Fruit fly (Drosophila melanogaster) whole organism, prepupa: ENCODE data around the gene CG6654.
A peak's percentile ranks its signal among the peaks of the same experiment; 100 is the strongest.

Experiments used
- Blimp-1 ChIP-seq: fragments of 200-800 bp; sonication (Bioruptor generic); optimal IDR thresholded peaks from 3 replicates; lab custom pipeline; 2017; ENCODE audit warnings: missing biosample characterization, missing genetic modification characterization, mild to moderate bottlenecking, moderate library complexity, missing genetic modification reagents
- CG10631 ChIP-seq: fragments of 200-800 bp; sonication (Bioruptor generic); optimal IDR thresholded peaks from 2 replicates; lab custom pipeline; 2016; ENCODE audit warnings: missing biosample characterization, missing genetic modification characterization
- CG10669 ChIP-seq: fragments of 200-800 bp; sonication (Bioruptor generic); optimal IDR thresholded peaks from 3 replicates; lab custom pipeline; 2018; ENCODE audit warnings: missing biosample characterization, mild to moderate bottlenecking, missing genetic modification characterization, moderate library complexity
- CG11294 ChIP-seq: fragments of 200-800 bp; sonication (Bioruptor generic); IDR thresholded peaks from 2 replicates; pipeline ENCODE4 v1.3.6; 2022; ENCODE audit warnings: missing biosample characterization, missing genetic modification characterization
- CG11762 ChIP-seq: fragments of 200-800 bp; sonication (Bioruptor generic); optimal IDR thresholded peaks from 3 replicates; lab custom pipeline; 2016; ENCODE audit warnings: missing biosample characterization, missing genetic modification characterization; ENCODE audit not compliant: insufficient read depth
- CG1621 ChIP-seq: fragments of 200-800 bp; sonication (Bioruptor generic); optimal IDR thresholded peaks from 3 replicates; lab custom pipeline; 2018; ENCODE audit warnings: missing biosample characterization, mild to moderate bottlenecking, missing genetic modification characterization
- CG16779 ChIP-seq: fragments of 200-800 bp; sonication (Bioruptor generic); optimal IDR thresholded peaks from 3 replicates; lab custom pipeline; 2017; ENCODE audit warnings: missing biosample characterization, mild to moderate bottlenecking, missing genetic modification characterization
- CG3032 ChIP-seq: fragments of 200-800 bp; optimal IDR thresholded peaks from 2 replicates; lab custom pipeline; 2019; ENCODE audit warnings: missing biosample characterization, mild to moderate bottlenecking, missing genetic modification characterization, moderate library complexity
- CG31627 ChIP-seq: fragments of 200-800 bp; sonication (Bioruptor generic); optimal IDR thresholded peaks from 3 replicates; lab custom pipeline; 2016; ENCODE audit warnings: missing biosample characterization, missing genetic modification characterization
- CG34406 ChIP-seq: fragments of 200-800 bp; sonication (Bioruptor generic); optimal IDR thresholded peaks from 3 replicates; lab custom pipeline; 2016; ENCODE audit warnings: missing biosample characterization, missing genetic modification characterization
- CG3919 ChIP-seq: fragments of 200-800 bp; sonication (Bioruptor generic); optimal IDR thresholded peaks from 3 replicates; lab custom pipeline; 2016; ENCODE audit warnings: missing biosample characterization, missing genetic modification characterization
- CG4318 ChIP-seq: fragments of 200-800 bp; sonication (Bioruptor generic); optimal IDR thresholded peaks from 3 replicates; lab custom pipeline; 2017; ENCODE audit warnings: missing biosample characterization, mild to moderate bottlenecking, missing genetic modification characterization
- CG6163 ChIP-seq: fragments of 200-800 bp; sonication (Bioruptor generic); IDR thresholded peaks from 3 replicates; pipeline ENCODE4 v1.3.6; 2022; ENCODE audit warnings: missing biosample characterization, missing genetic modification characterization
- CG6276 ChIP-seq: fragments of 200-800 bp; sonication (Bioruptor generic); optimal IDR thresholded peaks from 2 replicates; lab custom pipeline; 2017; ENCODE audit warnings: missing biosample characterization, mild to moderate bottlenecking, missing genetic modification characterization
- CG6792 ChIP-seq: fragments of 200-800 bp; sonication (Bioruptor generic); optimal IDR thresholded peaks from 3 replicates; lab custom pipeline; 2016; ENCODE audit warnings: missing biosample characterization, missing genetic modification characterization
- CG6808 ChIP-seq: fragments of 200-800 bp; sonication (Bioruptor generic); optimal IDR thresholded peaks from 3 replicates; lab custom pipeline; 2017; ENCODE audit warnings: missing biosample characterization, missing genetic modification characterization, mild to moderate bottlenecking, moderate library complexity, missing genetic modification reagents
- CG6854 ChIP-seq: fragments of 200-800 bp; sonication (Bioruptor generic); optimal IDR thresholded peaks from 2 replicates; lab custom pipeline; 2017; ENCODE audit warnings: missing biosample characterization, mild to moderate bottlenecking, missing genetic modification characterization
- CG7368 ChIP-seq: fragments of 200-800 bp; sonication (Bioruptor generic); optimal IDR thresholded peaks from 3 replicates; lab custom pipeline; 2016; ENCODE audit warnings: missing biosample characterization, missing genetic modification characterization
- CG8119 ChIP-seq: fragments of 200-800 bp; sonication (Bioruptor generic); IDR thresholded peaks from 3 replicates; pipeline ENCODE4 v1.3.6; 2022; ENCODE audit warnings: missing biosample characterization, missing genetic modification characterization
- CG8632 ChIP-seq: fragments of 200-800 bp; sonication (Bioruptor generic); optimal IDR thresholded peaks from 3 replicates; lab custom pipeline; 2016; ENCODE audit warnings: missing biosample characterization, missing genetic modification characterization
- Eip75B ChIP-seq: fragments of 200-800 bp; sonication (Bioruptor generic); optimal IDR thresholded peaks from 3 replicates; lab custom pipeline; 2016; ENCODE audit warnings: missing biosample characterization, missing genetic modification characterization
- Eip78C ChIP-seq: fragments of 200-800 bp; sonication (Bioruptor generic); peaks from one replicate; lab custom pipeline; 2016; ENCODE audit warnings: missing biosample characterization, missing genetic modification characterization
- Eip93F ChIP-seq: fragments of 200-800 bp; sonication (Bioruptor generic); optimal IDR thresholded peaks from 2 replicates; lab custom pipeline; 2016; ENCODE audit warnings: missing biosample characterization, mild to moderate bottlenecking, missing genetic modification characterization
- Ets21C ChIP-seq: fragments of 200-800 bp; sonication (Bioruptor generic); optimal IDR thresholded peaks from 3 replicates; lab custom pipeline; 2016; ENCODE audit warnings: missing biosample characterization, missing genetic modification characterization
- Ets96B ChIP-seq: fragments of 200-800 bp; optimal IDR thresholded peaks from 2 replicates; lab custom pipeline; 2019; ENCODE audit warnings: missing biosample characterization, mild to moderate bottlenecking, missing genetic modification characterization, moderate library complexity
- Hr38 ChIP-seq: sonication (Bioruptor generic); optimal IDR thresholded peaks from 2 replicates; lab custom pipeline; 2016; ENCODE audit warnings: missing biosample characterization, missing genetic modification characterization
- Met ChIP-seq: fragments of 200-800 bp; sonication (Bioruptor generic); optimal IDR thresholded peaks from 3 replicates; lab custom pipeline; 2016; ENCODE audit warnings: missing biosample characterization, missing genetic modification characterization
- OdsH ChIP-seq: fragments of 200-800 bp; sonication (Bioruptor generic); optimal IDR thresholded peaks from 3 replicates; lab custom pipeline; 2016; ENCODE audit warnings: missing biosample characterization, missing genetic modification characterization
- Smox ChIP-seq: fragments of 200-800 bp; sonication (Bioruptor generic); optimal IDR thresholded peaks from 3 replicates; lab custom pipeline; 2016; ENCODE audit warnings: missing biosample characterization, missing genetic modification characterization
- Sox14 ChIP-seq: fragments of 200-800 bp; sonication (Bioruptor generic); optimal IDR thresholded peaks from 3 replicates; lab custom pipeline; 2016; ENCODE audit warnings: missing biosample characterization, missing genetic modification characterization
- Sox15 ChIP-seq: fragments of 200-800 bp; sonication (Bioruptor generic); optimal IDR thresholded peaks from 3 replicates; lab custom pipeline; 2016; ENCODE audit warnings: missing biosample characterization, missing genetic modification characterization
- achi ChIP-seq: fragments of 200-800 bp; sonication (Bioruptor generic); optimal IDR thresholded peaks from 3 replicates; lab custom pipeline; 2016; ENCODE audit warnings: missing biosample characterization, missing genetic modification characterization
- acj6 ChIP-seq: fragments of 200-800 bp; sonication (Bioruptor generic); optimal IDR thresholded peaks from 3 replicates; lab custom pipeline; 2016; ENCODE audit warnings: missing biosample characterization, missing genetic modification characterization
- dac ChIP-seq: fragments of 200-800 bp; sonication (Bioruptor generic); optimal IDR thresholded peaks from 2 replicates; lab custom pipeline; 2017; ENCODE audit warnings: missing biosample characterization, mild to moderate bottlenecking, missing genetic modification characterization
- dsx ChIP-seq: fragments of 200-800 bp; optimal IDR thresholded peaks from 3 replicates; lab custom pipeline; 2019; ENCODE audit warnings: missing biosample characterization, mild to moderate bottlenecking, missing genetic modification characterization, moderate library complexity; ENCODE audit not compliant: poor library complexity, severe bottlenecking
- esn ChIP-seq: fragments of 200-800 bp; sonication (Bioruptor generic); optimal IDR thresholded peaks from 2 replicates; lab custom pipeline; 2016; ENCODE audit warnings: missing biosample characterization, mild to moderate bottlenecking, missing genetic modification characterization, moderate library complexity
- fd59A ChIP-seq: fragments of 200-800 bp; sonication (Bioruptor generic); optimal IDR thresholded peaks from 2 replicates; lab custom pipeline; 2017; ENCODE audit warnings: missing biosample characterization, mild to moderate bottlenecking, missing genetic modification characterization, missing genetic modification reagents
- fd85E ChIP-seq: fragments of 200-800 bp; sonication (Bioruptor generic); optimal IDR thresholded peaks from 3 replicates; lab custom pipeline; 2016; ENCODE audit warnings: missing biosample characterization, missing genetic modification characterization
- fkh ChIP-seq: fragments of 200-800 bp; sonication (Bioruptor generic); optimal IDR thresholded peaks from 3 replicates; lab custom pipeline; 2017; ENCODE audit warnings: missing biosample characterization, mild to moderate bottlenecking, missing genetic modification characterization, moderate library complexity
- lz ChIP-seq: fragments of 200-800 bp; sonication (Bioruptor generic); optimal IDR thresholded peaks from 3 replicates; lab custom pipeline; 2016; ENCODE audit warnings: missing biosample characterization, missing genetic modification characterization
- pdm3 ChIP-seq: fragments of 200-800 bp; sonication (Bioruptor generic); optimal IDR thresholded peaks from 3 replicates; lab custom pipeline; 2016; ENCODE audit warnings: missing biosample characterization, missing genetic modification characterization
- spab ChIP-seq: fragments of 200-800 bp; sonication (Bioruptor generic); optimal IDR thresholded peaks from 2 replicates; lab custom pipeline; 2017; ENCODE audit warnings: missing biosample characterization, mild to moderate bottlenecking, missing genetic modification characterization, missing genetic modification reagents
- ss ChIP-seq, 2 experiments: fragments of 200-800 bp; sonication (Bioruptor generic); optimal IDR thresholded peaks; 2 replicates in 1 of 2; 3 replicates in 1 of 2; lab custom pipeline; 2017 to 2018; ENCODE audit warnings: mild to moderate bottlenecking in 2 of 2, missing biosample characterization in 2 of 2, missing genetic modification characterization in 2 of 2, moderate library complexity in 1 of 2
- svp ChIP-seq: fragments of 200-800 bp; sonication (Bioruptor generic); peaks from one replicate; lab custom pipeline; 2016; ENCODE audit warnings: missing biosample characterization, missing genetic modification characterization
- vri ChIP-seq: fragments of 200-800 bp; sonication (Bioruptor generic); optimal IDR thresholded peaks from 3 replicates; lab custom pipeline; 2016; ENCODE audit warnings: missing biosample characterization, mild to moderate bottlenecking, missing genetic modification characterization

The CG6654 gene

DNA sequence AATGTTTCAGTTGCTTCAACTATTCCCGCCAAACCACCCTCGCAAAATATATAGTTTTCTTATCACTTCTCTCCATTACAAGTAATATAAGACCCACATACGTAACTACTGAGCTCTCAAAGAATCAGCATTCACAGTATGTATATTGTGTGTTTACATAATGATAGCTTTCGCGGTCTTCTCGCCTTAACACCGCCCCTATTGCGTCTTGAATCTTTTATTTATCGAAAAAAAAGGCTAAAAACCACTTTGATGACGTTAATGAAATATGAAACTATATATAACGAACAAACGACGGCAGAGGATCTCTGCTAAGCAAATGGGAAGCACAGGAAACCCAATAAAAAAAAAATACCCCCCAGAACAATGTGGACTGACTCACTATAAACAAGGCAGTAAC, 16.1 kb downstream of the CG6654 start:
- TF ChIP-seq CG10669 (GFP tag; lab: Kevin White, UChicago) = no peak
- no peak for TF ChIP-seq Eip93F (GFP tag; lab: Kevin White, UChicago)
- TF ChIP-seq lz (GFP tag; lab: Kevin White, UChicago) = no peak
- no peak for TF ChIP-seq fd59A (GFP tag; lab: Kevin White, UChicago)
- no peak for TF ChIP-seq CG34406 (GFP tag; lab: Kevin White, UChicago)
- TF ChIP-seq CG16779 = no peak
- TF ChIP-seq CG8119 (GFP tag; lab: Robert Waterston, UW) = no peak
- no peak for TF ChIP-seq CG3919 (GFP tag; lab: Kevin White, UChicago)
- TF ChIP-seq CG6808 (GFP tag; lab: Kevin White, UChicago) = peak; percentile 22
- no peak for TF ChIP-seq Hr38 (GFP tag; lab: Kevin White, UChicago)
- TF ChIP-seq Eip78C (GFP tag; lab: Kevin White, UChicago) = peak; percentile 60
- no peak for TF ChIP-seq dac (GFP tag; lab: Kevin White, UChicago)
- no peak for TF ChIP-seq CG7368 (GFP tag; lab: Kevin White, UChicago)
- TF ChIP-seq fkh (GFP tag; lab: Kevin White, UChicago) = peak; percentile 60
- TF ChIP-seq CG4318 (GFP tag; lab: Kevin White, UChicago) = no peak
- no peak for TF ChIP-seq dsx
- no peak for TF ChIP-seq acj6 (GFP tag; lab: Kevin White, UChicago)
- TF ChIP-seq esn (GFP tag; lab: Kevin White, UChicago) = no peak
- no peak for TF ChIP-seq CG6276
- no peak for TF ChIP-seq Ets96B (tag; lab: Kevin White, UChicago)
- TF ChIP-seq ss (GFP tag; optimal IDR thresholded peaks at IDR 0.05; lab: Kevin White, UChicago) = no peak

- TF ChIP-seq CG3032 (no peak), Blimp-1 (GFP tag; lab: Kevin White, UChicago) (peak; percentile 86), Sox14 (GFP tag; lab: Kevin White, UChicago) (peak; percentile 69), CG1621 (tag; lab: Kevin White, UChicago) (peak; percentile 3), CG6276 (no peak), CG6854 (GFP tag; lab: Kevin White, UChicago) (no peak), CG3919 (GFP tag; lab: Kevin White, UChicago) (peak; percentile 73), Sox15 (GFP tag; lab: Kevin White, UChicago) (peak; percentile 57), pdm3 (GFP tag; lab: Kevin White, UChicago) (peak; percentile 83), svp (GFP tag; lab: Kevin White, UChicago) (peak; percentile 96), dsx (no peak), dac (GFP tag; lab: Kevin White, UChicago) (no peak), fkh (GFP tag; lab: Kevin White, UChicago) (peak; percentile 62), spab (GFP tag; lab: Kevin White, UChicago) (no peak), CG8119 (GFP tag; lab: Robert Waterston, UW) (peak; percentile 53; the same call in 1 of the 3 replicates), fd85E (GFP tag; lab: Kevin White, UChicago) (no peak), esn (GFP tag; lab: Kevin White, UChicago) (peak; percentile 80), achi (GFP tag; lab: Kevin White, UChicago) (peak; percentile 71), Met (GFP tag; lab: Kevin White, UChicago) (peak; percentile 81), Ets21C (GFP tag; lab: Kevin White, UChicago) (peak; percentile 75), Eip75B (peak; percentile 67), CG10631 (GFP tag; lab: Kevin White, UChicago) (peak; percentile 75), acj6 (GFP tag; lab: Kevin White, UChicago) (peak; percentile 79), CG6808 (GFP tag; lab: Kevin White, UChicago) (peak; percentile 2), CG31627 (GFP tag; lab: Kevin White, UChicago) (peak; percentile 80), ss (GFP tag; optimal IDR thresholded peaks at IDR 0.05; lab: Kevin White, UChicago) (peak in 1 of 2 experiments; percentile 32), vri (GFP tag; lab: Kevin White, UChicago) (peak; percentile 59), CG11762 (peak; percentile 25), CG11294 (GFP tag; lab: Robert Waterston, UW) (no peak), CG6163 (GFP tag; lab: Robert Waterston, UW) (peak; percentile 29; the same call in 1 of the 3 replicates), CG8632 (peak; percentile 62), Smox (GFP tag; lab: Kevin White, UChicago) (peak; percentile 78), CG6792 (GFP tag; lab: Kevin White, UChicago) (peak; percentile 69), lz (GFP tag; lab: Kevin White, UChicago) (peak; percentile 84), OdsH (GFP tag; lab: Kevin White, UChicago) (peak; percentile 54), CG16779 (no peak), Ets96B (tag; lab: Kevin White, UChicago) (peak; percentile 45), Hr38 (GFP tag; lab: Kevin White, UChicago) (no peak)
Observed at dm6 chr3R:15196134-15197034, 17.1 kb downstream of the CG6654 start, which contains the start of the genes Kpc1 and CG42542. Gene Kpc1 (minus strand): TSS chr3R:15196210. Gene CG42542 (plus strand): TSS chr3R:15196598.
